Worm (Caenorhabditis elegans): ENCODE data around the gene rbg-1.

ce11 chrX:14954548-14954947, 28.8 kb upstream of the rbg-1 start, which contains the start of gene pag-3:
- TF ChIP-seq tbx-37 (GFP tag; conservative IDR thresholded peaks at IDR 0.05), result no peak
- TF ChIP-seq scrt-1 (GFP tag; IDR thresholded peaks at IDR 0.05), result no peak
- TF ChIP-seq ama-1 (optimal IDR thresholded peaks at IDR 0.05), result no peak
- TF ChIP-seq aly-1 (tag; optimal IDR thresholded peaks at IDR 0.05), result no peak
- TF ChIP-seq hmg-4 (GFP tag; optimal IDR thresholded peaks at IDR 0.05), result no peak
- no peak for TF ChIP-seq F13C5.2 (tag; optimal IDR thresholded peaks at IDR 0.05)
- no peak for TF ChIP-seq flt-1 (GFP tag; IDR thresholded peaks at IDR 0.05)
- TF ChIP-seq hnd-1 (tag; optimal IDR thresholded peaks at IDR 0.05), result no peak

Measured in whole organism, early embryonic.